Worm (Caenorhabditis elegans): ENCODE data around the gene pud-1.1.

ce11 chrV:2290329-2290728 lies 39.9 kb upstream of the pud-1.1 start, which contains the start of gene nhr-225:
- TF ChIP-seq flt-1 (GFP tag; IDR thresholded peaks at IDR 0.05), result no peak
- no peak for TF ChIP-seq ztf-23 (GFP tag; IDR thresholded peaks at IDR 0.05)
- no peak for TF ChIP-seq tab-1 (GFP tag; IDR thresholded peaks at IDR 0.05)
- TF ChIP-seq klf-2 (GFP tag; conservative IDR thresholded peaks at IDR 0.05), result no peak
- no peak for TF ChIP-seq cog-1 (tag; optimal IDR thresholded peaks at IDR 0.05)
- no peak for TF ChIP-seq T22C8.4 (GFP tag; IDR thresholded peaks at IDR 0.05)
- TF ChIP-seq ref-1 (GFP tag; conservative IDR thresholded peaks at IDR 0.05), result no peak

Data from whole organism, midembryonic.